Worm (Caenorhabditis elegans) whole organism, young adult: Measurements from ENCODE around the gene F26F12.5.

Experiments used
- B0336.3 ChIP-seq: fragments of 200-800 bp; sonication (Bioruptor generic); IDR thresholded peaks from 2 replicates; pipeline ENCODE4 v1.3.6; 2022; ENCODE audit warnings: missing genetic modification characterization, missing compliant biosample characterization
- F10E7.11 ChIP-seq: sonication (generic microtip); optimal IDR thresholded peaks from 2 replicates; lab custom pipeline; 2017; ENCODE audit warnings: mild to moderate bottlenecking, missing genetic modification characterization, moderate library complexity, missing compliant biosample characterization
- F52B5.7 ChIP-seq: sonication (generic microtip); optimal IDR thresholded peaks from 2 replicates; lab custom pipeline; 2016; ENCODE audit warnings: mild to moderate bottlenecking, missing genetic modification characterization, missing compliant biosample characterization
- K11D2.4 ChIP-seq: fragments of 200-800 bp; sonication (Bioruptor generic); IDR thresholded peaks from 2 replicates; pipeline ENCODE4 v1.3.6; 2022; ENCODE audit warnings: missing genetic modification reagents, missing genetic modification characterization, missing compliant biosample characterization
- Y53G8AR.9 ChIP-seq: fragments of 200-800 bp; sonication (Bioruptor generic); conservative IDR thresholded peaks from 2 replicates; pipeline ENCODE4 v1.3.6; 2022; ENCODE audit warnings: missing genetic modification reagents, missing genetic modification characterization, missing compliant biosample characterization
- Y79H2A.3 ChIP-seq: fragments of 200-800 bp; sonication (Bioruptor generic); conservative IDR thresholded peaks from 2 replicates; pipeline ENCODE4 v1.3.6; 2022; ENCODE audit warnings: missing genetic modification reagents, missing genetic modification characterization, missing compliant biosample characterization
- Y95B8A.8 ChIP-seq: fragments of 200-800 bp; sonication (Bioruptor generic); IDR thresholded peaks from 2 replicates; pipeline ENCODE4 v1.3.6; 2022; ENCODE audit warnings: missing genetic modification reagents, missing genetic modification characterization, missing compliant biosample characterization
- aptf-2 ChIP-seq: fragments of 200-800 bp; sonication (Bioruptor generic); conservative IDR thresholded peaks from 2 replicates; pipeline ENCODE4 v1.3.6; 2022; ENCODE audit warnings: missing genetic modification reagents, missing genetic modification characterization, missing compliant biosample characterization
- attf-3 ChIP-seq: fragments of 200-800 bp; sonication (Bioruptor generic); conservative IDR thresholded peaks from 2 replicates; pipeline ENCODE4 v1.3.6; 2022; ENCODE audit warnings: missing genetic modification reagents, missing genetic modification characterization, missing compliant biosample characterization
- attf-6 ChIP-seq: fragments of 200-800 bp; sonication (Bioruptor generic); IDR thresholded peaks from 2 replicates; pipeline ENCODE4 v1.3.6; 2022; ENCODE audit warnings: missing genetic modification reagents, missing genetic modification characterization, missing compliant biosample characterization
- ceh-100 ChIP-seq: fragments of 200-800 bp; sonication (Bioruptor generic); IDR thresholded peaks from 2 replicates; pipeline ENCODE4 v1.3.6; 2022; ENCODE audit warnings: missing genetic modification reagents, missing genetic modification characterization, missing compliant biosample characterization
- ceh-58 ChIP-seq: fragments of 200-800 bp; sonication (Bioruptor generic); IDR thresholded peaks from 2 replicates; pipeline ENCODE4 v1.3.6; 2022; ENCODE audit warnings: missing genetic modification characterization, missing compliant biosample characterization
- chd-7 ChIP-seq: sonication (generic microtip); optimal IDR thresholded peaks from 2 replicates; lab custom pipeline; 2016; ENCODE audit warnings: mild to moderate bottlenecking, missing genetic modification characterization, moderate library complexity, missing compliant biosample characterization
- dpff-1 ChIP-seq: sonication (generic microtip); optimal IDR thresholded peaks from 2 replicates; lab custom pipeline; 2017; ENCODE audit warnings: mild to moderate bottlenecking, missing genetic modification characterization, missing compliant biosample characterization
- dpl-1 ChIP-seq: fragments of 150-350 bp; optimal IDR thresholded peaks from 2 replicates; lab custom pipeline; 2014; ENCODE audit warnings: missing biosample characterization, missing genetic modification reagents, missing genetic modification characterization
- egl-44 ChIP-seq: fragments of 200-800 bp; sonication (Bioruptor generic); IDR thresholded peaks from 2 replicates; pipeline ENCODE4 v1.3.6; 2022; ENCODE audit warnings: missing genetic modification reagents, missing genetic modification characterization, missing compliant biosample characterization
- ekl-4 ChIP-seq: fragments of 200-800 bp; sonication (Bioruptor generic); IDR thresholded peaks from 2 replicates; pipeline ENCODE4 v1.3.6; 2022; ENCODE audit warnings: missing genetic modification reagents, missing genetic modification characterization, missing compliant biosample characterization
- fkh-3 ChIP-seq: sonication (generic microtip); optimal IDR thresholded peaks from 2 replicates; lab custom pipeline; 2016; ENCODE audit warnings: mild to moderate bottlenecking, missing genetic modification characterization, missing compliant biosample characterization
- hlh-12 ChIP-seq: sonication (generic microtip); optimal IDR thresholded peaks from 2 replicates; lab custom pipeline; 2016; ENCODE audit warnings: missing genetic modification characterization, missing compliant biosample characterization
- hlh-26 ChIP-seq: fragments of 200-800 bp; sonication (Bioruptor generic); conservative IDR thresholded peaks from 2 replicates; pipeline ENCODE4 v1.3.6; 2022; ENCODE audit warnings: missing genetic modification reagents, missing genetic modification characterization, missing compliant biosample characterization
- hmg-1.2 ChIP-seq: fragments of 200-800 bp; sonication (Bioruptor generic); IDR thresholded peaks from 2 replicates; pipeline ENCODE4 v1.3.6; 2022; ENCODE audit warnings: missing genetic modification reagents, missing genetic modification characterization, missing compliant biosample characterization
- hmg-20 ChIP-seq: fragments of 200-800 bp; sonication (Bioruptor generic); IDR thresholded peaks from 2 replicates; pipeline ENCODE4 v1.3.6; 2022; ENCODE audit warnings: missing genetic modification reagents, missing genetic modification characterization, missing compliant biosample characterization
- lag-1 ChIP-seq: fragments of 200-800 bp; sonication (Bioruptor generic); IDR thresholded peaks from 2 replicates; pipeline ENCODE4 v1.3.6; 2022; ENCODE audit warnings: missing genetic modification reagents, missing genetic modification characterization, missing compliant biosample characterization
- let-607 ChIP-seq, 2 experiments: fragments of 200-800 bp in 1 of 2; sonication (Bioruptor generic) in 1 of 2; sonication (generic microtip) in 1 of 2; optimal IDR thresholded peaks; 2 replicates each; lab custom pipeline; 2016 to 2018; ENCODE audit warnings: mild to moderate bottlenecking in 2 of 2, missing compliant biosample characterization in 2 of 2, missing genetic modification characterization in 2 of 2, moderate library complexity in 2 of 2, missing genotype in 1 of 2
- lin-26 ChIP-seq: fragments of 200-800 bp; sonication (Bioruptor generic); IDR thresholded peaks from 2 replicates; pipeline ENCODE4 v1.3.6; 2022; ENCODE audit warnings: missing genetic modification reagents, missing genetic modification characterization, missing compliant biosample characterization
- lin-35 ChIP-seq, 3 experiments: fragments of 150-350 bp in 2 of 3; sonication (generic microtip) in 1 of 3; optimal IDR thresholded peaks; 2 replicates each; lab custom pipeline; 2014 to 2018; ENCODE audit warnings: missing biosample characterization in 3 of 3, missing genetic modification characterization in 3 of 3, missing genetic modification reagents in 3 of 3
- lin-54 ChIP-seq: fragments of 200-800 bp; sonication (Bioruptor generic); optimal IDR thresholded peaks from 2 replicates; lab custom pipeline; 2018; ENCODE audit warnings: mild to moderate bottlenecking, missing genetic modification characterization, missing compliant biosample characterization
- lsl-1 ChIP-seq: fragments of 200-800 bp; sonication (Bioruptor generic); optimal IDR thresholded peaks from 2 replicates; lab custom pipeline; 2018; ENCODE audit warnings: mild to moderate bottlenecking, missing genetic modification characterization, moderate library complexity, missing compliant biosample characterization
- madf-10 ChIP-seq: sonication (generic microtip); optimal IDR thresholded peaks from 2 replicates; lab custom pipeline; 2016; ENCODE audit warnings: mild to moderate bottlenecking, missing genetic modification characterization, missing compliant biosample characterization
- madf-3 ChIP-seq: fragments of 200-800 bp; sonication (Bioruptor generic); IDR thresholded peaks from 2 replicates; pipeline ENCODE4 v1.3.6; 2022; ENCODE audit warnings: missing genetic modification reagents, missing genetic modification characterization, missing compliant biosample characterization
- madf-8 ChIP-seq: fragments of 200-800 bp; sonication (Bioruptor generic); conservative IDR thresholded peaks from 2 replicates; pipeline ENCODE4 v1.3.6; 2022; ENCODE audit warnings: missing genetic modification reagents, missing genetic modification characterization, missing compliant biosample characterization
- mel-28 ChIP-seq: sonication (generic microtip); optimal IDR thresholded peaks from 2 replicates; lab custom pipeline; 2016; ENCODE audit warnings: borderline replicate concordance, mild to moderate bottlenecking, missing genetic modification characterization, missing compliant biosample characterization
- nfyb-1 ChIP-seq: fragments of 200-800 bp; sonication (Bioruptor generic); IDR thresholded peaks from 2 replicates; pipeline ENCODE4 v1.3.6; 2022; ENCODE audit warnings: missing genetic modification reagents, missing genetic modification characterization, missing compliant biosample characterization
- nhr-120 ChIP-seq: fragments of 200-800 bp; sonication (Bioruptor generic); IDR thresholded peaks from 2 replicates; pipeline ENCODE4 v1.3.6; 2022; ENCODE audit warnings: missing genetic modification characterization, missing compliant biosample characterization
- nhr-80 ChIP-seq: sonication (generic microtip); optimal IDR thresholded peaks from 2 replicates; lab custom pipeline; 2016; ENCODE audit warnings: missing genetic modification characterization, missing compliant biosample characterization
- rec-8 ChIP-seq, 2 experiments: sonication (generic microtip); optimal IDR thresholded peaks; 2 replicates each; lab custom pipeline; 2016; ENCODE audit warnings: mild to moderate bottlenecking in 2 of 2, missing genetic modification characterization in 2 of 2, missing genetic modification reagents in 2 of 2, missing genotype in 2 of 2, missing biosample characterization in 1 of 2, missing compliant biosample characterization in 1 of 2, moderate library complexity in 1 of 2
- sdz-38 ChIP-seq: sonication (generic microtip); optimal IDR thresholded peaks from 2 replicates; lab custom pipeline; 2016; ENCODE audit warnings: missing genotype, missing genetic modification characterization, missing compliant biosample characterization
- sea-2 ChIP-seq: fragments of 200-800 bp; sonication (Bioruptor generic); IDR thresholded peaks from 2 replicates; pipeline ENCODE4 v1.3.6; 2022; ENCODE audit warnings: missing genetic modification characterization, missing compliant biosample characterization
- tlf-1 ChIP-seq: fragments of 200-800 bp; sonication (Bioruptor generic); optimal IDR thresholded peaks from 2 replicates; lab custom pipeline; 2018; ENCODE audit warnings: mild to moderate bottlenecking, missing genetic modification characterization, missing compliant biosample characterization
- unc-62 ChIP-seq: fragments of 150-350 bp; optimal IDR thresholded peaks from 2 replicates; lab custom pipeline; 2014; ENCODE audit warnings: missing biosample characterization, missing genetic modification reagents, missing genetic modification characterization
- ztf-22 ChIP-seq: fragments of 200-800 bp; sonication (Bioruptor generic); optimal IDR thresholded peaks from 2 replicates; lab custom pipeline; 2018; ENCODE audit warnings: mild to moderate bottlenecking, missing genetic modification characterization, moderate library complexity, missing compliant biosample characterization
- ztf-28 ChIP-seq: fragments of 200-800 bp; sonication (Bioruptor generic); IDR thresholded peaks from 2 replicates; pipeline ENCODE4 v1.3.6; 2022; ENCODE audit warnings: missing genetic modification reagents, missing genetic modification characterization, missing compliant biosample characterization

F26F12.5 gene

DNA sequence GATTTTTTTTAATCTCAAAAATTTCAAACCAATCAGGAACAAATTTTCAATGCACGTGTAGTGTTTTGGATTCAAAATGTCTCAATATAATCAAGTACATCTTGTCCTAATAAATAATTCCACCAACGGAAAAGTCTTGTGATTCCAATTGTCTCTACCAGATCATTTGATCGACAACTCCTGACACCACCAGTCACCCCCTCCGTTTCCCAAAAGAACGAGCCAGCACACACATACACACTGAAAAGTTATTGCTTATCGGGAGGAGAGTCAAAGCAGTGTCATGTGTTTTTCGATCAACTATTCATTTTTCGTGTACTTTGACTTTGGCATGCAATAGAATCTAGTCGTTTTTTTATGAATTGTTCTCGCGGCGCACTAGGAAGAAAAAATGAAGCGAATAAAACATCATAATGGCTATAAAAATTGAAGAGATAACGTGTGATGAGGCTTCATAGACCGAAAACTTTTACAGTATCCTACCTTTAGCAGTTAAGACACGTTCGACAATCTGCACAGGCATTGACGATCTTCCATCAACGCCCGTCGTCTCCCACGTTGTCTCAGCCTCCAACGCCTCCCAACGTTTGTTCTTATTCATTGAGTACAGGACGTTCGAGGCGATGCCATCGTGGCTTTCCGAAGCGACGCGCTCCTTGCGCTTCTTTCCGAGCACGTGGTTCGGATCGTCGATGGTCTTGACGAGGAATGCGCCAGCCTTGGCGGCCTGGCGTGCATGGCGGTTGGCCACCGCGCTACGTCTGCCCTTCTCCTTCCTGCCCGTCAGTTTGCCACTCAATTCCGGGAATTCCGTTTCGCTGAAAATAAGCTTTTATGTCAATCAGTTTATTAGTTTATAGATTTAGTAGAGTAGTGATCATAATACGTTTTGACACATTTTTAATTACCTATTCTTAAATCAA is 21.3 kb downstream of the F26F12.5 start (continued):
- TF ChIP-seq lin-35 (GFP tag; optimal IDR thresholded peaks at IDR 0.05; lab: Kevin White, UChicago) (peak in 1 of 3 experiments; percentile 4), ceh-58 (GFP tag; lab: Robert Waterston, UW) (0 out of 2 replicates have a peak, but pooled peaks have one; percentile 5), aptf-2 (GFP tag; lab: Robert Waterston, UW) (no peak), nhr-120 (GFP tag; lab: Robert Waterston, UW) (0 out of 2 replicates have a peak, but pooled peaks have one; percentile 21), chd-7 (peak; percentile 44), egl-44 (GFP tag; lab: Robert Waterston, UW) (peak; percentile 60; the same call in 1 of the 2 replicates), Y53G8AR.9 (peak; percentile 67; the same call in 1 of the 2 replicates), madf-8 (0 out of 2 replicates have a peak, but pooled peaks have one; percentile 14), madf-10 (peak; percentile 40), B0336.3 (GFP tag; lab: Robert Waterston, UW) (no peak; the same call in 1 of the 2 replicates), lsl-1 (GFP tag; lab: Kevin White, UChicago) (no peak), K11D2.4 (GFP tag; lab: Robert Waterston, UW) (peak; percentile 56), sdz-38 (no peak), dpl-1 (GFP tag; lab: Kevin White, UChicago) (no peak), lin-54 (GFP tag; lab: Kevin White, UChicago) (peak; percentile 17), lag-1 (GFP tag; lab: Robert Waterston, UW) (0 out of 2 replicates have a peak, but pooled peaks have one; percentile 31), fkh-3 (tag; lab: Kevin White, UChicago) (peak; percentile 40), F10E7.11 (tag; lab: Kevin White, UChicago) (no peak), attf-6 (GFP tag; lab: Robert Waterston, UW) (no peak), Y79H2A.3 (GFP tag; lab: Robert Waterston, UW) (peak; percentile 38; the same call in 1 of the 2 replicates), ztf-22 (GFP tag; lab: Kevin White, UChicago) (no peak), ztf-28 (GFP tag; lab: Robert Waterston, UW) (0 out of 2 replicates have a peak, but pooled peaks have one; percentile 77)
- TF ChIP-seq, all 124 proteins: peak for 32

DNA sequence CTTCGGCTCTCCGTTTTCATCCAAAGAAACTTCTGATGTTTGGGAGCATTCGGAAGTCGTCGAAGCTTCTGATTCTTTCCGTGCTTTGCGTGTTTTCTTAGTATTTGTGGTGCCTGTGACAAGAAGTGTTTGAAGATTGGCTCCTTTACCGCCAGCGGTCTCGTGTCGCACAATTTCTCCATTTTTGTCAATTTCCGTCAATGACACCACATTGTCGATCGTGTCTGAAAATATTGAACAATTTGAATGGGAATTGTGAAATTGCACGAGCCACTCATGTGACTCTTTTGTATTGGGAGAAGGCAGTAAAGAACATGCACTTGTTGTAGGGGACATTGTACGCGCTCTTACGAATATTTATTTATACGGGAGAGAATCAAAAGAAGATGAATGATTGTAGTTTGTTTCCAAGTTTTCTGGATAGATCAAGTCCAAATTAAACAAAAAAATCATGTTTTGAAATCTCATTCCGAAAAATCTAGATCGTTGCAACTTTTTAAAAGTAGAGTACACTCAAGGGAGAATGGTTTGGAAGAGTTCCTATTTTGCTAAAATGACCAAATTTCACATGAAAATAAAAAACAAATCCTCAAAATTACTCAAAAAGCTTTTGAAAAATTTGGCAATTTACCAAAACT is 22.4 kb downstream of the F26F12.5 start:
- TF ChIP-seq B0336.3 (GFP tag; lab: Robert Waterston, UW) (peak; percentile 59; the same call in 1 of the 2 replicates), ekl-4 (GFP tag; lab: Robert Waterston, UW) (0 out of 2 replicates have a peak, but pooled peaks have one; percentile 29), lin-26 (GFP tag; lab: Robert Waterston, UW) (no peak), unc-62 (GFP tag; lab: Kevin White, UChicago) (no peak), sea-2 (0 out of 2 replicates have a peak, but pooled peaks have one; percentile 73), ztf-28 (GFP tag; lab: Robert Waterston, UW) (no peak), hlh-26 (no peak), Y95B8A.8 (peak; percentile 64; the same call in 1 of the 2 replicates), hlh-12 (tag; lab: Kevin White, UChicago) (no peak), attf-3 (0 out of 2 replicates have a peak, but pooled peaks have one; percentile 9), ceh-100 (GFP tag; lab: Robert Waterston, UW) (0 out of 2 replicates have a peak, but pooled peaks have one; percentile 13), rec-8 (tag; optimal IDR thresholded peaks at IDR 0.05; lab: Kevin White, UChicago) (no peak), tlf-1 (GFP tag; lab: Kevin White, UChicago) (peak; percentile 25), Y53G8AR.9 (peak; percentile 59; the same call in 1 of the 2 replicates), hmg-1.2 (0 out of 2 replicates have a peak, but pooled peaks have one; percentile 3), attf-6 (GFP tag; lab: Robert Waterston, UW) (no peak), aptf-2 (GFP tag; lab: Robert Waterston, UW) (no peak), F52B5.7 (tag; lab: Kevin White, UChicago) (peak; percentile 50), nhr-80 (tag; lab: Kevin White, UChicago) (peak; percentile 9), dpff-1 (tag; lab: Kevin White, UChicago) (no peak), F10E7.11 (tag; lab: Kevin White, UChicago) (no peak), madf-3 (peak; percentile 33; the same call in 1 of the 2 replicates), nfyb-1 (GFP tag; lab: Robert Waterston, UW) (peak; percentile 67), let-607 (tag; optimal IDR thresholded peaks at IDR 0.05; lab: Kevin White, UChicago) (no peak), mel-28 (tag; lab: Kevin White, UChicago) (peak; percentile 27), hmg-20 (peak; percentile 38; the same call in 1 of the 2 replicates)
